Worm (Caenorhabditis elegans): ENCODE measurements around the gene mth-2.

The mth-2 gene

DNA sequence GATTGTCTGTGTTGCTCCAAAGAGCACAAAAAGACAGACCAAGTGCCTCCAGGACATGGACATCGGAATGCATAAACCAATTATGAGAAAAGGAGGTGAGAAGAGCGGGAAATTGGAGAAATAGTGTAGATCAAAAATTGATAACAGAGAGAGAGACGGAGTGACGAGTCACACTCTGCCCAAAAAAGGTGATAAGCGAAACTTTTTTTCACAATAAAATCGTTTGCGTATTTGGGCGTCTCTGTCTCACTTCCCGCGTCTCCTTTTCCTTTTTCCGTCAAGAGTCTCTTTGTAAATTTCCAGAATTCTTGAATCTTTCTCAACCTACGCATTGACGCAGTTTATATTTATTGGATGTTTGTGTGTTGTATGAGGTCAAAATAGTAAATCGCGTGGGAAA lies at the start of gene mth-2:
mth-2 (minus strand) TSS at position 188 of the 400 bp plus-strand sequence.
- TF ChIP-seq B0310.2 (tag; optimal IDR thresholded peaks at IDR 0.05) (no peak), tbx-11 (GFP tag; IDR thresholded peaks at IDR 0.05) (no peak), hmbx-1 (tag; optimal IDR thresholded peaks at IDR 0.05) (no peak)

DNA sequence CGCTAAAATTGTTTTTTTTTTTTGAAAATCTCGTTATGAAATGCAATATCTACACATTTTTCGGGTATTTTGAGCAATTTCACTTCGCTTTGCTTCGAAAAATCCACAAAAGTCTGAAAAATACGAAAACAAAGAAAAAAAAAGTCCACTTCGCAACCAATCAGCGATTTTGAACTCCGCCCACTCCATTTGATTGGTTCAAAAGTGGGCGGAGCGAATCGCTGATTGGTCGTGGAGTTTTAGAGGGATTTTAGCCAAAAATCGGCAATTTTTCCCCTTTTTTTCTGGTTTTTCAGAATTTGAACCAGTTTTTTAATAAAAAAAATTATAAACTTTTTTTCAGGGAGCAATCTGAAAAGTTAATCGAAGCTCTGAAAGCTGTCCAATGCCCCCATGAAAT lies 44.8 kb upstream of the mth-2 start:
- TF ChIP-seq tbx-37 (GFP tag; conservative IDR thresholded peaks at IDR 0.05): no peak
- TF ChIP-seq pes-1 (GFP tag; IDR thresholded peaks at IDR 0.05): no peak
- TF ChIP-seq tra-4 (tag; optimal IDR thresholded peaks at IDR 0.05): no peak
- TF ChIP-seq ceh-13 (GFP tag; optimal IDR thresholded peaks at IDR 0.05): no peak
- TF ChIP-seq ceh-36 (tag; optimal IDR thresholded peaks at IDR 0.05): no peak
- TF ChIP-seq hmbx-1 (tag; optimal IDR thresholded peaks at IDR 0.05): no peak
- TF ChIP-seq hnd-1 (tag; optimal IDR thresholded peaks at IDR 0.05): no peak
- TF ChIP-seq sea-1 (GFP tag; conservative IDR thresholded peaks at IDR 0.05): no peak
- TF ChIP-seq ama-1 (optimal IDR thresholded peaks at IDR 0.05): no peak
- no peak for TF ChIP-seq F13C5.2 (tag; optimal IDR thresholded peaks at IDR 0.05)
- TF ChIP-seq flt-1 (GFP tag; IDR thresholded peaks at IDR 0.05): no peak
- TF ChIP-seq ets-7 (tag; optimal IDR thresholded peaks at IDR 0.05): no peak
- TF ChIP-seq hmg-4 (GFP tag; optimal IDR thresholded peaks at IDR 0.05): no peak
- no peak for TF ChIP-seq B0310.2 (tag; optimal IDR thresholded peaks at IDR 0.05)
- TF ChIP-seq aly-1 (tag; optimal IDR thresholded peaks at IDR 0.05): no peak
- no peak for TF ChIP-seq tbx-11 (GFP tag; IDR thresholded peaks at IDR 0.05)
- no peak for TF ChIP-seq scrt-1 (GFP tag; IDR thresholded peaks at IDR 0.05)

- TF ChIP-seq flt-1 (GFP tag; IDR thresholded peaks at IDR 0.05) (peak; percentile 68), B0310.2 (tag; optimal IDR thresholded peaks at IDR 0.05) (peak; percentile 17), tra-4 (tag; optimal IDR thresholded peaks at IDR 0.05) (peak; percentile 15), ceh-36 (tag; optimal IDR thresholded peaks at IDR 0.05) (peak; percentile 77), ceh-13 (GFP tag; optimal IDR thresholded peaks at IDR 0.05) (peak; percentile 48), ama-1 (optimal IDR thresholded peaks at IDR 0.05) (no peak), hnd-1 (tag; optimal IDR thresholded peaks at IDR 0.05) (peak; percentile 58), hmg-4 (GFP tag; optimal IDR thresholded peaks at IDR 0.05) (peak; percentile 63), aly-1 (tag; optimal IDR thresholded peaks at IDR 0.05) (peak; percentile 51), hmbx-1 (tag; optimal IDR thresholded peaks at IDR 0.05) (peak; percentile 11), ets-7 (tag; optimal IDR thresholded peaks at IDR 0.05) (no peak), F13C5.2 (tag; optimal IDR thresholded peaks at IDR 0.05) (peak; percentile 84), tbx-11 (GFP tag; IDR thresholded peaks at IDR 0.05) (peak; percentile 79), scrt-1 (GFP tag; IDR thresholded peaks at IDR 0.05) (peak; percentile 76), pes-1 (GFP tag; IDR thresholded peaks at IDR 0.05) (peak; percentile 88), tbx-37 (GFP tag; conservative IDR thresholded peaks at IDR 0.05) (peak; percentile 74), sea-1 (GFP tag; conservative IDR thresholded peaks at IDR 0.05) (0 out of 2 replicates have a peak, but pooled peaks have one; percentile 42)
These were observed 43.6 kb upstream of the mth-2 start, which contains the start of the genes fbxc-44 and C16A11.2 for ce11 chrII:4237701-4238214. TSS of gene fbxc-44 (minus strand) at chrII:4237751. TSS of gene C16A11.2 (plus strand) at chrII:4238203.

- no peak for TF ChIP-seq B0310.2 (tag; optimal IDR thresholded peaks at IDR 0.05)
- TF ChIP-seq scrt-1 (GFP tag; IDR thresholded peaks at IDR 0.05): no peak
- no peak for TF ChIP-seq hmg-4 (GFP tag; optimal IDR thresholded peaks at IDR 0.05)
- TF ChIP-seq flt-1 (GFP tag; IDR thresholded peaks at IDR 0.05): no peak
These were observed 41.8 kb upstream of the mth-2 start, which contains the start of gene fbxc-43 for ce11 chrII:4235959-4236358. TSS of gene fbxc-43 (minus strand) at chrII:4235996.

DNA sequence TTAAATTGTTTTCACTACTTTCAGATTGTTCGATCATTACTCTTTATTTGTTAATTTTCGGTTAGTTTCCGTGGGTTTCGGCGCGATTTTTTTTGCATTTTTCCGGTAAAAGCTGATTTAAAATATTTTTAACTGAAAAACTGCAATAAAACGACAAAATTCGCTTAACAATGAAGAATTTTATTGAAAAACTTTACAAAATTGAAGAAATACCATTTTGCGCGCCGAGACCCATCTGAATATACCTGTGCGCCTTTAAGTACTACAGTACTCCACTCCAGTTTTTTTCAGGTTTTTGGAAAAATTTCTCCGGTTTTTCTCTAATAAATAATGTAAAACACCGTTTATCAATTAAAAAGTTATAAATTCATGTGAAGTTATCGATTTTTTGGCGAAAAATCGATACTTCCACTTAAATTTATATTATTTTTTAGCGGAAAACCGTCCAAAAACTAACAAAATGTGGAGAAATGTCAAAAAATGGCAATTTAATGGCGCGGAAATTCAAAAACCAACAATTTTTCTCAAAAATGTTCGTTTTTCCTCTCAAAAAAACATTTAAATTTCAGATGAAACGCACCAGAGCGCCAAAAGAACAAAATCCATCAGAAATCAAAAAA lies 36.8 kb upstream of the mth-2 start, which contains the start of gene C16A11.10:
C16A11.10 (plus strand) TSS at position 570 of the 620 bp plus-strand sequence.
- TF ChIP-seq pes-1 (GFP tag; IDR thresholded peaks at IDR 0.05) (no peak), flt-1 (GFP tag; IDR thresholded peaks at IDR 0.05) (no peak)

DNA sequence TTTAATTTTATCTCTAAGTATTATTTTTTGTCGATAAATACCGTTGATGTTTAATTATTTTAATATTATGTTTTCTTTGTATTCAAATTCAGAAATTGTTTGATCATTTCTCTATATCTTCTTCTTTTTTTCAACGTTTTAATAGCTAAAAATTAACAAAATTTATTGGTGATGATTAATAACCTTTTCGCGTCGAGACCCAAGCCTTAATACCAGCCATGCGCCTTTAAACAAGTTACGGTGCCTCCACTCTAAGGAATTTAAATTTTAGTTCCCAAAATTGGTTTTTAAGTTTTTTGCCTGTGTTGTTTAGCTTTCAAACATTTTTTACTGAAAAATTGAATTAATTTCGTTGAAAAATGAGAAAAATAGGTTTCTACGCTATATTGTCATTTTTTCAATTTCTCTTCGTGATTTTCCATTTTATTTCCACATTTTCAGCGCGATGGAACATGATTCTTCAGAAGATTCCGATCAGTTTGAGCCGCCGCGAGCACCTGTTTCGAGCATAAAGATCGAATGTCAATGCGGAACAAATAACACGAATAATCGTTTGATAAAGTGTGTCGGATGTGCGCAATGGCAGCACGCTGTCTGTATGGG lies 35.1 kb upstream of the mth-2 start, which contains the start of gene C16A11.3:
C16A11.3 (plus strand) TSS at position 440 of the 603 bp plus-strand sequence.
- TF ChIP-seq ceh-13 (GFP tag; optimal IDR thresholded peaks at IDR 0.05) (no peak), hnd-1 (tag; optimal IDR thresholded peaks at IDR 0.05) (no peak), aly-1 (tag; optimal IDR thresholded peaks at IDR 0.05) (no peak), hmbx-1 (tag; optimal IDR thresholded peaks at IDR 0.05) (no peak), flt-1 (GFP tag; IDR thresholded peaks at IDR 0.05) (no peak), ets-7 (tag; optimal IDR thresholded peaks at IDR 0.05) (no peak), tra-4 (tag; optimal IDR thresholded peaks at IDR 0.05) (no peak), B0310.2 (tag; optimal IDR thresholded peaks at IDR 0.05) (no peak), scrt-1 (GFP tag; IDR thresholded peaks at IDR 0.05) (no peak), F13C5.2 (tag; optimal IDR thresholded peaks at IDR 0.05) (no peak), ceh-36 (tag; optimal IDR thresholded peaks at IDR 0.05) (no peak), tbx-37 (GFP tag; conservative IDR thresholded peaks at IDR 0.05) (no peak), sea-1 (GFP tag; conservative IDR thresholded peaks at IDR 0.05) (no peak), ama-1 (optimal IDR thresholded peaks at IDR 0.05) (no peak), tbx-11 (GFP tag; IDR thresholded peaks at IDR 0.05) (no peak), pes-1 (GFP tag; IDR thresholded peaks at IDR 0.05) (no peak), hmg-4 (GFP tag; optimal IDR thresholded peaks at IDR 0.05) (no peak)

DNA sequence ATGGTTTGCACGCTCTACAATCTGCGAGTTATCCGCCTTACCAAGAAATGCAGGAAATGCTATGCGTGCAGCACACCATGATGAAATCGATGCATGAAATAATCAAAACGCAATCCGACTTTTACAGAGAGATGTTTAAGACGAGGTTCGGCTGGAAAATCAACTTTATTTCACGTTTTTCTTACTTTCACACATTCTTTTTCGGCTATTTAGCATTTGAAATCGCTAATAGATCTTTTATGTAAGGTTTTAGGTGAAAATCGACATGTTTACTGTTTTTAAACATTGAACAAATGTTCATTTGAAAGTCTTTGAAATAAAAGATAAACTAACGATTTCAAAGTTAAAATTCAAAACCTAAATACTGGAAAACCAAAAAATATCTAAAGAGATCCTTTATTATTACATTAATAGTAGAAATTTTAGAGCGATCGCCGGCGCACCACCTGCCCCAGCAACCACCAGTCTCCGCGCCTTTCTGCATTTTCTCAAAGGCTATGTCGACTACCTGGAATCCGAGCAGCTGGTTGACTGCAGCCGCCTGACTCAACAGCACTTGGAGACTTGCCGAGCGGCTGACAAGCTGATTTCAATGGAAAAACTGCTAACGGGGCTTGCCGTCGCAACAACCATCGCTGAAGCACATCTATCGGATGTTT lies 34.1 kb upstream of the mth-2 start:
- TF ChIP-seq scrt-1 (GFP tag; IDR thresholded peaks at IDR 0.05) (no peak), tbx-11 (GFP tag; IDR thresholded peaks at IDR 0.05) (no peak), B0310.2 (tag; optimal IDR thresholded peaks at IDR 0.05) (no peak), ets-7 (tag; optimal IDR thresholded peaks at IDR 0.05) (no peak), ama-1 (optimal IDR thresholded peaks at IDR 0.05) (no peak), aly-1 (tag; optimal IDR thresholded peaks at IDR 0.05) (no peak)

Data from whole organism, early embryonic.